Worm (Caenorhabditis elegans): ENCODE data around the gene Y54E2A.8.

ce11 chrII:14753246-14753645 is 24.9 kb upstream of the Y54E2A.8 start:
- TF ChIP-seq snpc-4 (tag; optimal IDR thresholded peaks at IDR 0.05) = no peak
- no peak for TF ChIP-seq lsy-2 (tag; optimal IDR thresholded peaks at IDR 0.05)
- TF ChIP-seq nhr-12 (tag; optimal IDR thresholded peaks at IDR 0.05) = no peak
- TF ChIP-seq tbx-8 (GFP tag; optimal IDR thresholded peaks at IDR 0.05) = no peak
- TF ChIP-seq unc-39 (tag; optimal IDR thresholded peaks at IDR 0.05) = no peak
- no peak for TF ChIP-seq mab-5 (tag; optimal IDR thresholded peaks at IDR 0.05)
- TF ChIP-seq nhr-28 (tag; optimal IDR thresholded peaks at IDR 0.05) = no peak
- no peak for TF ChIP-seq unc-62 (GFP tag; optimal IDR thresholded peaks at IDR 0.05)
- TF ChIP-seq ceh-43 (GFP tag; optimal IDR thresholded peaks at IDR 0.05) = no peak
- no peak for TF ChIP-seq ztf-11 (tag; optimal IDR thresholded peaks at IDR 0.05)
